Fruit fly (Drosophila melanogaster) whole organism, larva: Measurements from ENCODE around the gene CG9641.

Source experiments
- noc ChIP-seq: fragments of 200-800 bp; sonication (Bioruptor generic); optimal IDR thresholded peaks from 3 replicates; lab custom pipeline; 2019; ENCODE audit warnings: missing biosample characterization, mild to moderate bottlenecking, missing genetic modification characterization, moderate library complexity

Gene CG9641

dm6 chr2L:2976829-2977228, at the start of gene CG9641, which contains the start of gene CG3165:
Gene CG9641 (minus strand): TSS chr2L:2976862.
Gene CG3165 (plus strand): TSS chr2L:2977122.
- no peak for TF ChIP-seq noc (tag; lab: Kevin White, UChicago)

dm6 chr2L:3022986-3023385, 46.3 kb upstream of the CG9641 start, which contains the start of the genes alpha4GT1 and Prp40:
Gene alpha4GT1 (minus strand): TSS chr2L:3023141.
Gene Prp40 (plus strand): TSS chr2L:3023226.
- no peak for TF ChIP-seq noc (tag; lab: Kevin White, UChicago)

- TF ChIP-seq noc (tag; lab: Kevin White, UChicago) = no peak
These were observed 41.5 kb upstream of the CG9641 start, which contains the start of the genes CG17224 and CG17264 for dm6 chr2L:3018212-3018611. Gene CG17224 (minus strand): TSS chr2L:3018308. Gene CG17264 (plus strand): TSS chr2L:3018508.

- no peak for TF ChIP-seq noc (tag; lab: Kevin White, UChicago)
These were observed 36.1 kb upstream of the CG9641 start for dm6 chr2L:3012780-3013179.

- TF ChIP-seq noc (tag; lab: Kevin White, UChicago) = no peak
These were observed 34.8 kb upstream of the CG9641 start for dm6 chr2L:3011484-3011883.

dm6 chr2L:3009438-3009837, 32.8 kb upstream of the CG9641 start:
- TF ChIP-seq noc (tag; lab: Kevin White, UChicago) = no peak

- no peak for TF ChIP-seq noc (tag; lab: Kevin White, UChicago)
These were observed 30.3 kb upstream of the CG9641 start for dm6 chr2L:3006925-3007426.

dm6 chr2L:3006194-3006593, 29.5 kb upstream of the CG9641 start:
- no peak for TF ChIP-seq noc (tag; lab: Kevin White, UChicago)

dm6 chr2L:3005483-3005882, 28.8 kb upstream of the CG9641 start:
- TF ChIP-seq noc (tag; lab: Kevin White, UChicago) = no peak

- TF ChIP-seq noc (tag; lab: Kevin White, UChicago) = no peak
These were observed 27.9 kb upstream of the CG9641 start for dm6 chr2L:3004601-3005000.

dm6 chr2L:3003399-3003798, 26.7 kb upstream of the CG9641 start:
- TF ChIP-seq noc (tag; lab: Kevin White, UChicago) = no peak

dm6 chr2L:3001953-3002352, 25.3 kb upstream of the CG9641 start:
- no peak for TF ChIP-seq noc (tag; lab: Kevin White, UChicago)

- TF ChIP-seq noc (tag; lab: Kevin White, UChicago) = no peak
These were observed 23.9 kb upstream of the CG9641 start for dm6 chr2L:3000517-3000934.

dm6 chr2L:2999609-3000008, 22.9 kb upstream of the CG9641 start:
- TF ChIP-seq noc (tag; lab: Kevin White, UChicago) = no peak

- no peak for TF ChIP-seq noc (tag; lab: Kevin White, UChicago)
These were observed 22.5 kb upstream of the CG9641 start, which contains the start of gene Ccdc85 for dm6 chr2L:2999113-2999512. Gene Ccdc85 (plus strand): TSS chr2L:2999286.

dm6 chr2L:2993702-2994101, 17.0 kb upstream of the CG9641 start:
- TF ChIP-seq noc (tag; lab: Kevin White, UChicago) = no peak

dm6 chr2L:2993236-2993635, 16.6 kb upstream of the CG9641 start:
- TF ChIP-seq noc (tag; lab: Kevin White, UChicago) = no peak
